Worm (Caenorhabditis elegans): ENCODE measurements around the gene K08D8.6.

ce11 chrIV:12921027-12921426 is 30.7 kb upstream of the K08D8.6 start, which contains the start of gene C32H11.4:
- TF ChIP-seq nhr-10 (tag; optimal IDR thresholded peaks at IDR 0.05) (no peak), lin-39 (tag; optimal IDR thresholded peaks at IDR 0.05) (no peak), nhr-111 (GFP tag; optimal IDR thresholded peaks at IDR 0.05) (no peak), F37D6.2 (tag; optimal IDR thresholded peaks at IDR 0.05) (no peak), fkh-10 (GFP tag; optimal IDR thresholded peaks at IDR 0.05) (no peak), Y48G9A.11 (GFP tag; IDR thresholded peaks at IDR 0.05) (no peak), T20F7.1 (GFP tag; optimal IDR thresholded peaks at IDR 0.05) (no peak), pha-4 (GFP tag; IDR thresholded peaks at IDR 0.05) (no peak), pha-4 (tag; optimal IDR thresholded peaks at IDR 0.05) (no peak), unc-39 (tag; optimal IDR thresholded peaks at IDR 0.05) (no peak), lin-13 (GFP tag; optimal IDR thresholded peaks at IDR 0.05) (no peak)
